Fruit fly (Drosophila melanogaster) whole organism, prepupa: ENCODE data around the gene DENR.
A peak's percentile ranks its signal among the peaks of the same experiment; 100 is the strongest.

Experiments used
- CG10669 ChIP-seq: fragments of 200-800 bp; sonication (Bioruptor generic); optimal IDR thresholded peaks from 3 replicates; lab custom pipeline; 2018; ENCODE audit warnings: missing biosample characterization, mild to moderate bottlenecking, missing genetic modification characterization, moderate library complexity
- CG11294 ChIP-seq: fragments of 200-800 bp; sonication (Bioruptor generic); IDR thresholded peaks from 2 replicates; pipeline ENCODE4 v1.3.6; 2022; ENCODE audit warnings: missing biosample characterization, missing genetic modification characterization
- CG11762 ChIP-seq: fragments of 200-800 bp; sonication (Bioruptor generic); optimal IDR thresholded peaks from 3 replicates; lab custom pipeline; 2016; ENCODE audit warnings: missing biosample characterization, missing genetic modification characterization; ENCODE audit not compliant: insufficient read depth
- CG1621 ChIP-seq: fragments of 200-800 bp; sonication (Bioruptor generic); optimal IDR thresholded peaks from 3 replicates; lab custom pipeline; 2018; ENCODE audit warnings: missing biosample characterization, mild to moderate bottlenecking, missing genetic modification characterization
- CG31627 ChIP-seq: fragments of 200-800 bp; sonication (Bioruptor generic); optimal IDR thresholded peaks from 3 replicates; lab custom pipeline; 2016; ENCODE audit warnings: missing biosample characterization, missing genetic modification characterization
- CG3919 ChIP-seq: fragments of 200-800 bp; sonication (Bioruptor generic); optimal IDR thresholded peaks from 3 replicates; lab custom pipeline; 2016; ENCODE audit warnings: missing biosample characterization, missing genetic modification characterization
- CG6163 ChIP-seq: fragments of 200-800 bp; sonication (Bioruptor generic); IDR thresholded peaks from 3 replicates; pipeline ENCODE4 v1.3.6; 2022; ENCODE audit warnings: missing biosample characterization, missing genetic modification characterization
- CG6276 ChIP-seq: fragments of 200-800 bp; sonication (Bioruptor generic); optimal IDR thresholded peaks from 2 replicates; lab custom pipeline; 2017; ENCODE audit warnings: missing biosample characterization, mild to moderate bottlenecking, missing genetic modification characterization
- CG6792 ChIP-seq: fragments of 200-800 bp; sonication (Bioruptor generic); optimal IDR thresholded peaks from 3 replicates; lab custom pipeline; 2016; ENCODE audit warnings: missing biosample characterization, missing genetic modification characterization
- CG6854 ChIP-seq: fragments of 200-800 bp; sonication (Bioruptor generic); optimal IDR thresholded peaks from 2 replicates; lab custom pipeline; 2017; ENCODE audit warnings: missing biosample characterization, mild to moderate bottlenecking, missing genetic modification characterization
- CG8119 ChIP-seq: fragments of 200-800 bp; sonication (Bioruptor generic); IDR thresholded peaks from 3 replicates; pipeline ENCODE4 v1.3.6; 2022; ENCODE audit warnings: missing biosample characterization, missing genetic modification characterization
- CG8319 ChIP-seq: fragments of 200-800 bp; sonication (Bioruptor generic); optimal IDR thresholded peaks from 3 replicates; lab custom pipeline; 2016; ENCODE audit warnings: missing biosample characterization, missing genetic modification characterization
- CG8632 ChIP-seq: fragments of 200-800 bp; sonication (Bioruptor generic); optimal IDR thresholded peaks from 3 replicates; lab custom pipeline; 2016; ENCODE audit warnings: missing biosample characterization, missing genetic modification characterization
- CG9139 ChIP-seq: fragments of 200-800 bp; sonication (Bioruptor generic); optimal IDR thresholded peaks from 3 replicates; lab custom pipeline; 2017; ENCODE audit warnings: missing biosample characterization, mild to moderate bottlenecking, missing genetic modification characterization
- Eip78C ChIP-seq: fragments of 200-800 bp; sonication (Bioruptor generic); peaks from one replicate; lab custom pipeline; 2016; ENCODE audit warnings: missing biosample characterization, missing genetic modification characterization
- Eip93F ChIP-seq: fragments of 200-800 bp; sonication (Bioruptor generic); optimal IDR thresholded peaks from 2 replicates; lab custom pipeline; 2016; ENCODE audit warnings: missing biosample characterization, mild to moderate bottlenecking, missing genetic modification characterization
- Ets21C ChIP-seq: fragments of 200-800 bp; sonication (Bioruptor generic); optimal IDR thresholded peaks from 3 replicates; lab custom pipeline; 2016; ENCODE audit warnings: missing biosample characterization, missing genetic modification characterization
- Ets96B ChIP-seq: fragments of 200-800 bp; optimal IDR thresholded peaks from 2 replicates; lab custom pipeline; 2019; ENCODE audit warnings: missing biosample characterization, mild to moderate bottlenecking, missing genetic modification characterization, moderate library complexity
- Gug ChIP-seq: fragments of 200-800 bp; sonication (Bioruptor generic); IDR thresholded peaks from 2 replicates; pipeline ENCODE4 v1.3.6; 2022; ENCODE audit warnings: missing biosample characterization, missing genetic modification characterization
- Hr38 ChIP-seq: sonication (Bioruptor generic); optimal IDR thresholded peaks from 2 replicates; lab custom pipeline; 2016; ENCODE audit warnings: missing biosample characterization, missing genetic modification characterization
- Hr39 ChIP-seq: fragments of 200-800 bp; sonication (Bioruptor generic); optimal IDR thresholded peaks from 2 replicates; lab custom pipeline; 2016; ENCODE audit warnings: missing biosample characterization, missing genetic modification characterization
- Hr4 ChIP-seq: fragments of 200-800 bp; sonication (Bioruptor generic); optimal IDR thresholded peaks from 3 replicates; lab custom pipeline; 2016; ENCODE audit warnings: missing biosample characterization, missing genetic modification characterization
- Lpt ChIP-seq: fragments of 200-800 bp; sonication (Bioruptor generic); optimal IDR thresholded peaks from 3 replicates; lab custom pipeline; 2016; ENCODE audit warnings: missing biosample characterization, missing genetic modification characterization
- Met ChIP-seq: fragments of 200-800 bp; sonication (Bioruptor generic); optimal IDR thresholded peaks from 3 replicates; lab custom pipeline; 2016; ENCODE audit warnings: missing biosample characterization, missing genetic modification characterization
- Smox ChIP-seq: fragments of 200-800 bp; sonication (Bioruptor generic); optimal IDR thresholded peaks from 3 replicates; lab custom pipeline; 2016; ENCODE audit warnings: missing biosample characterization, missing genetic modification characterization
- Sox102F ChIP-seq: fragments of 200-800 bp; sonication (Bioruptor generic); optimal IDR thresholded peaks from 2 replicates; lab custom pipeline; 2016; ENCODE audit warnings: missing biosample characterization, mild to moderate bottlenecking, missing genetic modification characterization
- acj6 ChIP-seq: fragments of 200-800 bp; sonication (Bioruptor generic); optimal IDR thresholded peaks from 3 replicates; lab custom pipeline; 2016; ENCODE audit warnings: missing biosample characterization, missing genetic modification characterization
- cyc ChIP-seq: fragments of 200-800 bp; sonication (Bioruptor generic); optimal IDR thresholded peaks from 3 replicates; lab custom pipeline; 2016; ENCODE audit warnings: missing biosample characterization, missing genetic modification characterization
- dac ChIP-seq: fragments of 200-800 bp; sonication (Bioruptor generic); optimal IDR thresholded peaks from 2 replicates; lab custom pipeline; 2017; ENCODE audit warnings: missing biosample characterization, mild to moderate bottlenecking, missing genetic modification characterization
- dsx ChIP-seq: fragments of 200-800 bp; optimal IDR thresholded peaks from 3 replicates; lab custom pipeline; 2019; ENCODE audit warnings: missing biosample characterization, mild to moderate bottlenecking, missing genetic modification characterization, moderate library complexity; ENCODE audit not compliant: poor library complexity, severe bottlenecking
- eg ChIP-seq: fragments of 200-800 bp; sonication (Bioruptor generic); IDR thresholded peaks from 3 replicates; pipeline ENCODE4 v1.3.6; 2022; ENCODE audit warnings: missing biosample characterization, missing genetic modification characterization
- esn ChIP-seq: fragments of 200-800 bp; sonication (Bioruptor generic); optimal IDR thresholded peaks from 2 replicates; lab custom pipeline; 2016; ENCODE audit warnings: missing biosample characterization, mild to moderate bottlenecking, missing genetic modification characterization, moderate library complexity
- fd85E ChIP-seq: fragments of 200-800 bp; sonication (Bioruptor generic); optimal IDR thresholded peaks from 3 replicates; lab custom pipeline; 2016; ENCODE audit warnings: missing biosample characterization, missing genetic modification characterization
- salr ChIP-seq, 2 experiments: fragments of 200-800 bp; sonication (Bioruptor generic); optimal IDR thresholded peaks; 3 replicates each; lab custom pipeline; 2016 to 2018; ENCODE audit warnings: missing biosample characterization in 2 of 2, missing genetic modification characterization in 2 of 2, mild to moderate bottlenecking in 1 of 2
- spab ChIP-seq: fragments of 200-800 bp; sonication (Bioruptor generic); optimal IDR thresholded peaks from 2 replicates; lab custom pipeline; 2017; ENCODE audit warnings: missing biosample characterization, mild to moderate bottlenecking, missing genetic modification characterization, missing genetic modification reagents
- ss ChIP-seq, 2 experiments: fragments of 200-800 bp; sonication (Bioruptor generic); optimal IDR thresholded peaks; 2 replicates in 1 of 2; 3 replicates in 1 of 2; lab custom pipeline; 2017 to 2018; ENCODE audit warnings: mild to moderate bottlenecking in 2 of 2, missing biosample characterization in 2 of 2, missing genetic modification characterization in 2 of 2, moderate library complexity in 1 of 2
- topi ChIP-seq: fragments of 200-800 bp; sonication (Bioruptor generic); optimal IDR thresholded peaks from 3 replicates; lab custom pipeline; 2016; ENCODE audit warnings: missing biosample characterization, missing genetic modification characterization
- vri ChIP-seq: fragments of 200-800 bp; sonication (Bioruptor generic); optimal IDR thresholded peaks from 3 replicates; lab custom pipeline; 2016; ENCODE audit warnings: missing biosample characterization, mild to moderate bottlenecking, missing genetic modification characterization

The DENR gene

DNA sequence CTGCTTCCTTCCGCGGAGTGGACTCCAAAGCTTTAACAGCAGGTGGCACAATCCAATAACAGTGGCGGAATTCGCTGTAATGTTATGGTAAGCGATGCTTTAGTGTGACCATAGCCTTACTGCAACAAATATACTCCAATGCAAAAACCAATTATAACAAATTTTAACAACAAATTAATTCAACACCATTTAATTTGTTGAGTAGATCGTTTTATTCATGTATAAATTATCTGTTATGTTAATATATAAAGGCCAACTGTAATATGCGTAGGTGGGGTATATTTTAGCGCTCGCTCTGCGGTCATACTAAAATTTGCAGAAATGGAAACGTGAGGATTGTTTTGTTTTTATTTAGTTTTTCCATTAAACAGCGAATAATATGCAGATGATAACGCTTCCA is 2.1 kb downstream of the DENR start, which contains the start of the genes Nprl2 and Polr3I:
Nprl2 (minus strand) TSS at position 86 of the 400 bp plus-strand sequence.
Polr3I (plus strand) TSS at position 302 of the 400 bp plus-strand sequence.
- TF ChIP-seq fd85E (GFP tag; lab: Kevin White, UChicago) (no peak), Ets96B (tag; lab: Kevin White, UChicago) (no peak), Eip78C (GFP tag; lab: Kevin White, UChicago) (peak; percentile 12), Gug (GFP tag; lab: Robert Waterston, UW) (no peak)

dm6 chrX:16881015-16881414 is 5.3 kb downstream of the DENR start, which contains the start of gene CG4872:
TSS of gene CG4872 (plus strand) at chrX:16881347.
- peak; percentile 11 for TF ChIP-seq acj6 (GFP tag; lab: Kevin White, UChicago)
- TF ChIP-seq Ets21C (GFP tag; lab: Kevin White, UChicago), result no peak
- TF ChIP-seq salr (GFP tag; optimal IDR thresholded peaks at IDR 0.05; lab: Kevin White, UChicago), result no peak
- peak; percentile 15 for TF ChIP-seq CG6792 (GFP tag; lab: Kevin White, UChicago)
- peak; percentile 23 for TF ChIP-seq esn
- peak; percentile 12; the same call in 1 of the 3 replicates for TF ChIP-seq eg (GFP tag; lab: Robert Waterston, UW)
- peak; percentile 71 for TF ChIP-seq Eip78C (GFP tag; lab: Kevin White, UChicago)
- TF ChIP-seq Sox102F, result no peak
- TF ChIP-seq, all 60 proteins: peak for 5

DNA sequence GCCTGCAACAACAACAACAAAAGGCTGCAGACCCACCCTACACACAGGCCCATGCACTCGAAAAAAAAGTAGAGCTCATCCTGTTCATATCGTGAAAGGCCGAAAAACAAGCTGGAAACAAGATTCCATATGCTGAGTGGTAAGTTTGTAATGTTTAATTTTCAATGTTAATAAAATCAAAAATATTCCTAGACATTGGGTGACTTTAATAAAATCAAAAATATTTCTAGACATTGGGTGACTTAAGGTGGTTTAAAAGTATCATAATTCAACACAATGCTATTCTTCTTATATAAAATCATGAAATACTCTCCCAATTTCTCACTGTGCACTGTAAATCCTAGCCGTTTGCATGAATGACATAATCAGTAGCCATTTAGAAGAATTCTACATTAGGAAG is 6.3 kb downstream of the DENR start:
- peak; percentile 15; the same call in 1 of the 2 replicates for TF ChIP-seq CG11294 (GFP tag; lab: Robert Waterston, UW)
- 0 out of 3 replicates have a peak, but pooled peaks have one; percentile 17 for TF ChIP-seq eg (GFP tag; lab: Robert Waterston, UW)
- TF ChIP-seq Eip78C (GFP tag; lab: Kevin White, UChicago), result peak; percentile 51
- no peak for TF ChIP-seq CG8319 (GFP tag; lab: Kevin White, UChicago)
- peak; percentile 27; the same call in 1 of the 3 replicates for TF ChIP-seq CG8119

DNA sequence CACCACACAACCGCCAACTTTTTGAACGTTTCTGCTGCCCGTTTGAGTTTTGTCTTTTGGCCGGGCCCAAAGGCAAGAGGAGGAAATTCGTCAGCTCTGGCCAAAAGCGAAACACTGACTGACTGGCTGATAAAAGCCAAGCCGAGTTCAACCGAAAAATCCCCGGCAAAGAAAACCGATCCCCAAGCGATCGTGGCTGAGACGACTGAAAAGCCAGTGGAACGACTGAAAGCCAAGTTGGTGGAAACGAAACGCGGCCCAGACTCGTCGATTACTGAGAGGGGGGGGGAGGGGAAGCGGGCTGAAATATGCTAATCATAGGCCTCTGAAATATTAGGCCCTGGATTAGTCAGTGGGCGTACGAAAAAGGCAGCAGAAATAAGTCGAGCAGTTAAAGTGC is 9.9 kb downstream of the DENR start, which contains the start of gene CG13003:
CG13003 (minus strand) TSS at position 120 of the 400 bp plus-strand sequence.
- TF ChIP-seq eg (GFP tag; lab: Robert Waterston, UW), result peak; percentile 24; the same call in 1 of the 3 replicates
- TF ChIP-seq CG10669, result no peak
- TF ChIP-seq CG6163 (GFP tag; lab: Robert Waterston, UW), result 0 out of 3 replicates have a peak, but pooled peaks have one; percentile 30

DNA sequence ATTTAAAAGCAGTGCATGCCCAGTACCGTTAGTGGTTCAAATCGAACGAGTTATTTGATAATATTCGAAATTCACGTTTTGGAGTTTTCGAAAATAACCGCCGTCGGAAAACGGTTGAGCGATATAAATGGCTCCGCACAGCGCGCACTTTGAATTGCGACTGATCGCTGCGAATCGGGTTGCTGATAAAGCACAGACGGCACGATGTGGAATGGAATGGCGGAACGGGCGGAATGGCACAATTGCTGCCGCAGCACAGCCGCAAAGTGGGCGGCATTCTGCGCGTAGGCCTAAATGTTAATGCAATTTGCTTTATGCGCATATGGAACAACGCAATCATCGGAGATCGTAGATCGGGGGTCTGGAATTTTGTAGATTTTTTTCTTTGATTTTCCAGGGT is 11.7 kb downstream of the DENR start:
- TF ChIP-seq cyc (no peak), eg (GFP tag; lab: Robert Waterston, UW) (0 out of 3 replicates have a peak, but pooled peaks have one; percentile 9), CG8632 (GFP tag; lab: Kevin White, UChicago) (no peak), Smox (GFP tag; lab: Kevin White, UChicago) (no peak), CG9139 (GFP tag; lab: Kevin White, UChicago) (no peak), CG8119 (no peak), CG10669 (no peak)

dm6 chrX:16873053-16873452 is 13.3 kb downstream of the DENR start:
- TF ChIP-seq CG6854 (GFP tag; lab: Kevin White, UChicago) (no peak), Met (GFP tag; lab: Kevin White, UChicago) (peak; percentile 9), Smox (GFP tag; lab: Kevin White, UChicago) (no peak), CG6163 (GFP tag; lab: Robert Waterston, UW) (peak; percentile 57; the same call in 1 of the 3 replicates), dsx (GFP tag; lab: Kevin White, UChicago) (peak; percentile 43), CG3919 (GFP tag; lab: Kevin White, UChicago) (peak; percentile 31), Gug (GFP tag; lab: Robert Waterston, UW) (no peak), cyc (no peak), Ets96B (tag; lab: Kevin White, UChicago) (peak; percentile 22), CG8632 (GFP tag; lab: Kevin White, UChicago) (peak; percentile 73), acj6 (GFP tag; lab: Kevin White, UChicago) (peak; percentile 40), CG31627 (no peak), dac (GFP tag; lab: Kevin White, UChicago) (peak; percentile 53), Hr38 (GFP tag; lab: Kevin White, UChicago) (no peak), Lpt (GFP tag; lab: Kevin White, UChicago) (peak; percentile 25), spab (GFP tag; lab: Kevin White, UChicago) (peak; percentile 26), CG8319 (GFP tag; lab: Kevin White, UChicago) (peak; percentile 12), Hr4 (GFP tag; lab: Kevin White, UChicago) (peak; percentile 41), fd85E (GFP tag; lab: Kevin White, UChicago) (no peak), Hr39 (no peak), CG1621 (tag; lab: Kevin White, UChicago) (no peak), Sox102F (no peak), Eip93F (GFP tag; lab: Kevin White, UChicago) (no peak), ss (GFP tag; optimal IDR thresholded peaks at IDR 0.05; lab: Kevin White, UChicago) (peak; percentile 31 to 65), CG6276 (peak; percentile 76), vri (GFP tag; lab: Kevin White, UChicago) (no peak), Ets21C (GFP tag; lab: Kevin White, UChicago) (no peak), topi (GFP tag; lab: Kevin White, UChicago) (no peak), CG11762 (GFP tag; lab: Kevin White, UChicago) (peak; percentile 30)
